Worm (Caenorhabditis elegans): ENCODE data around the gene srx-117.

srx-117 gene

ce11 chrV:5620040-5620439 is 24.2 kb upstream of the srx-117 start, which contains the start of gene memb-2:
Gene memb-2, minus strand, starts transcription at chrV:5620140.
- no peak for TF ChIP-seq pag-3 (tag; optimal IDR thresholded peaks at IDR 0.05; ENCODE audit: borderline replicate concordance, insufficient read depth)
- TF ChIP-seq isw-1 (GFP tag; IDR thresholded peaks at IDR 0.05): no peak
- TF ChIP-seq rnt-1 (tag; optimal IDR thresholded peaks at IDR 0.05): no peak
- no peak for TF ChIP-seq nhr-77 (tag; optimal IDR thresholded peaks at IDR 0.05)
- no peak for TF ChIP-seq vab-15 (tag; optimal IDR thresholded peaks at IDR 0.05)
- no peak for TF ChIP-seq fkh-8 (tag; optimal IDR thresholded peaks at IDR 0.05)
- no peak for TF ChIP-seq tbx-2 (tag; optimal IDR thresholded peaks at IDR 0.05)
- TF ChIP-seq alr-1 (tag; optimal IDR thresholded peaks at IDR 0.05; ENCODE audit: borderline replicate concordance): no peak
- no peak for TF ChIP-seq ets-5 (GFP tag; IDR thresholded peaks at IDR 0.05)
- TF ChIP-seq sox-4 (tag; optimal IDR thresholded peaks at IDR 0.05): no peak

DNA sequence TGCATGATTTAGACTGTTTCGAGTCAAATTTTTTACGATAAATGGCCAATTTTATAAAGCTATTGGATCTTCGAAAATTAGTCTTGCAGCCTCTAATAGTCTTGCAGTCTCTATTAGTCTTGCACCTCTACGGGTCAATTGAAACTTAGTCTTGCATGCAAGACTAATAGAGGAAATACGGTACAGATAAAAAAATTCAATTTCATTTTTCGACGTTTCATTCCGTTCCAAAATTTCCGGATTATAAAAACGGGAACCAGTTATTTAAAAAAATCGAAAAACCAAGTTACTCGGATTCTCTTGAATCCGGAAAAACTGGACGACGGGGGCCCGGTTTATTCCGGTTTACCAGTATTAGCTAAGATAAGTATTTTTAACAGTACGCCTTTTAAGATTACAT is 22.9 kb upstream of the srx-117 start, which contains the start of gene M03E7.1:
M03E7.1 (plus strand) TSS at position 301 of the 400 bp plus-strand sequence.
- TF ChIP-seq unc-130 (tag; optimal IDR thresholded peaks at IDR 0.05): no peak
- no peak for TF ChIP-seq ztf-4 (tag; optimal IDR thresholded peaks at IDR 0.05)
- TF ChIP-seq ama-1 (optimal IDR thresholded peaks at IDR 0.05): no peak
- no peak for TF ChIP-seq mef-2 (tag; optimal IDR thresholded peaks at IDR 0.05)
- TF ChIP-seq xbp-1 (tag; optimal IDR thresholded peaks at IDR 0.05): no peak
- TF ChIP-seq ceh-88 (GFP tag; IDR thresholded peaks at IDR 0.05): no peak
- no peak for TF ChIP-seq irx-1 (tag; optimal IDR thresholded peaks at IDR 0.05)
- TF ChIP-seq mab-9 (GFP tag; IDR thresholded peaks at IDR 0.05): no peak
- no peak for TF ChIP-seq hlh-4 (tag; optimal IDR thresholded peaks at IDR 0.05)
- TF ChIP-seq fkh-10 (GFP tag; optimal IDR thresholded peaks at IDR 0.05): no peak
- TF ChIP-seq snpc-4 (tag; optimal IDR thresholded peaks at IDR 0.05): no peak
- no peak for TF ChIP-seq isw-1 (GFP tag; IDR thresholded peaks at IDR 0.05)
- TF ChIP-seq mdl-1 (tag; optimal IDR thresholded peaks at IDR 0.05): no peak
- TF ChIP-seq skn-1 (tag; optimal IDR thresholded peaks at IDR 0.05): no peak
- TF ChIP-seq elt-3 (tag; optimal IDR thresholded peaks at IDR 0.05): no peak
- TF ChIP-seq F16B12.6 (tag; optimal IDR thresholded peaks at IDR 0.05): no peak
- no peak for TF ChIP-seq unc-86 (tag; optimal IDR thresholded peaks at IDR 0.05)
- no peak for TF ChIP-seq swsn-7 (tag; optimal IDR thresholded peaks at IDR 0.05)
- TF ChIP-seq dsc-1 (tag; optimal IDR thresholded peaks at IDR 0.05): no peak

- TF ChIP-seq mdl-1 (tag; optimal IDR thresholded peaks at IDR 0.05) (no peak), sup-37 (GFP tag; optimal IDR thresholded peaks at IDR 0.05) (no peak), vab-15 (tag; optimal IDR thresholded peaks at IDR 0.05) (no peak), C16A3.4 (tag; optimal IDR thresholded peaks at IDR 0.05) (no peak), C34B4.2 (tag; optimal IDR thresholded peaks at IDR 0.05) (no peak), lin-39 (tag; optimal IDR thresholded peaks at IDR 0.05) (no peak), egl-27 (tag; optimal IDR thresholded peaks at IDR 0.05) (no peak), mab-9 (GFP tag; IDR thresholded peaks at IDR 0.05) (no peak), dsc-1 (tag; optimal IDR thresholded peaks at IDR 0.05) (no peak)
Observed at ce11 chrV:5628014-5628413, 16.3 kb upstream of the srx-117 start.

DNA sequence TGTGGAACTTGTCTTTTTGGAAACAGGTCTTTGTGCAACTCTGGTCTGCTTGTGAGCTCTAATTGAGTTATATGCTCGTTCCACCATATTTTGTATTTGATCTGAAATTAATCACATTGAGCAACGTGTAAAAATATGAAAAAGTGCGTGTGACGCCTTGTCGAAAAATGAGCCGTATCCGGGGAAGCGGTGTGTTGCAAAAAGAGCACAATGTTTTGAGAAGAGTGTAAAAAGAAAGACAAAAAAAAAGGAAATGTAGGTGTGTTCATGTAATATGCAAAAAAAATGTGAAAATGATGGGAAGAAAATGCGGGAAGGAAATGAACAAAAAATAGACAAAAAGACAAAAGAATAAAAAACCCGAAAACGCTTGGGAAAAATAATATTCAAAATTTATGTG is 13.5 kb upstream of the srx-117 start, which contains the start of gene acy-4:
acy-4 (minus strand) TSS at position 101 of the 400 bp plus-strand sequence.
- TF ChIP-seq mdl-1 (tag; optimal IDR thresholded peaks at IDR 0.05) (no peak), lin-35 (GFP tag; optimal IDR thresholded peaks at IDR 0.05) (no peak), sptf-1 (tag; optimal IDR thresholded peaks at IDR 0.05) (no peak), nhr-11 (tag; optimal IDR thresholded peaks at IDR 0.05) (no peak), unc-130 (tag; optimal IDR thresholded peaks at IDR 0.05) (no peak)

- TF ChIP-seq alr-1 (tag; optimal IDR thresholded peaks at IDR 0.05; ENCODE audit: borderline replicate concordance) (no peak), efl-1 (optimal IDR thresholded peaks at IDR 0.05) (no peak), efl-1 (GFP tag; optimal IDR thresholded peaks at IDR 0.05 in 1 of 2) (peak in 1 of 2 experiments; percentile 80), unc-30 (tag; optimal IDR thresholded peaks at IDR 0.05) (no peak), elt-2 (tag; optimal IDR thresholded peaks at IDR 0.05) (peak; percentile 57)
Observed at ce11 chrV:5634445-5634844, 9.8 kb upstream of the srx-117 start.
